Fruit fly (Drosophila melanogaster) whole organism, embryonic: ENCODE measurements around the gene unc-119.

Experiments used
- en ChIP-seq: fragments of 200-800 bp; sonication (Bioruptor generic); optimal IDR thresholded peaks from 2 replicates; lab custom pipeline; 2016; ENCODE audit warnings: missing biosample characterization, missing genetic modification characterization
- her ChIP-seq: fragments of 200-800 bp; sonication (Bioruptor generic); optimal IDR thresholded peaks from 2 replicates; lab custom pipeline; 2016; ENCODE audit warnings: missing biosample characterization, missing genetic modification characterization
- pum ChIP-seq: fragments of 200-800 bp; sonication (Bioruptor generic); optimal IDR thresholded peaks from 2 replicates; lab custom pipeline; 2016; ENCODE audit warnings: missing biosample characterization, missing genetic modification characterization

DNA sequence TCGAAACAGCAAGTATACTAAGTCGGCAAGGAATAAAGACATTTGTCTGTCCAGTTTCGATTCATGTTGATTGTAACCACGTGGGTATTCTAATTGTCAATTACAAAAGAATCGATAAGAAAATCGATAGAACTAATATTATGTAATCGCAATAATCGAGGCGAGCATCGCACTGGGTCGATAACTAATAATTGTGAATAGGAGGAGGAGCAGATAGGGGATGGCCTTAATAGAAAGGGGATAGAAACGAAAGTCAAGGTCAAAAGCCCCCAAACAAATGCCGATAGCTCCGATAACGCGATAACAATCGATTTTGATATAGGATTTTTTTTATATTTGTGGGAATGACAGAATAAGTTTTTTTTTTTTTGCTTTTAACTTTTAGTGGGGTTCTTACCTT, 6.1 kb downstream of the unc-119 start:
- no peak for TF ChIP-seq her
- TF ChIP-seq pum, result no peak
- TF ChIP-seq en (GFP tag; lab: Kevin White, UChicago), result no peak
